Fruit fly (Drosophila melanogaster) whole organism, wandering third instar larva: Measurements from ENCODE around the gene CG17929.
A peak's percentile ranks its signal among the peaks of the same experiment; 100 is the strongest.

Source experiments
- Abd-B ChIP-seq: fragments of >200 bp; optimal IDR thresholded peaks from 2 replicates; lab custom pipeline; 2017; ENCODE audit warnings: missing biosample characterization, missing genetic modification characterization
- CG32264 ChIP-seq: fragments of 200-800 bp; sonication (Bioruptor generic); optimal IDR thresholded peaks from 2 replicates; lab custom pipeline; 2016; ENCODE audit warnings: missing biosample characterization, missing genetic modification characterization
- CG9705 ChIP-seq: fragments of 200-800 bp; sonication (Bioruptor generic); optimal IDR thresholded peaks from 2 replicates; lab custom pipeline; 2018; ENCODE audit warnings: missing biosample characterization, mild to moderate bottlenecking, missing genetic modification characterization
- CrebA ChIP-seq: fragments of 200-800 bp; sonication (Bioruptor generic); optimal IDR thresholded peaks from 2 replicates; lab custom pipeline; 2016; ENCODE audit warnings: missing biosample characterization, mild to moderate bottlenecking, missing genetic modification characterization, borderline replicate concordance
- Dfd ChIP-seq: fragments of >200 bp; optimal IDR thresholded peaks from 2 replicates; lab custom pipeline; 2017; ENCODE audit warnings: missing biosample characterization, missing genetic modification characterization
- Dif ChIP-seq: fragments of 200-275, 200-300 bp; sonication (Bioruptor generic); optimal IDR thresholded peaks from 2 replicates; lab custom pipeline; 2018; ENCODE audit warnings: missing biosample characterization, missing genetic modification characterization; ENCODE audit not compliant: partially characterized antibody
- GATAd ChIP-seq: sonication (Bioruptor generic); optimal IDR thresholded peaks from 2 replicates; lab custom pipeline; 2016; ENCODE audit warnings: missing biosample characterization, missing genetic modification characterization
- HLH106 ChIP-seq: fragments of 200-800 bp; optimal IDR thresholded peaks from 3 replicates; lab custom pipeline; 2019; ENCODE audit warnings: missing biosample characterization, mild to moderate bottlenecking, missing genetic modification characterization, moderate library complexity
- Hr78 ChIP-seq: fragments of >200 bp; optimal IDR thresholded peaks from 2 replicates; lab custom pipeline; 2017; ENCODE audit warnings: missing biosample characterization, missing genetic modification characterization
- Hr83 ChIP-seq: fragments of 200-300 bp; sonication (Bioruptor generic); optimal IDR thresholded peaks from 2 replicates; lab custom pipeline; 2016; ENCODE audit warnings: missing biosample characterization, mild to moderate bottlenecking, missing genetic modification characterization, moderate library complexity; ENCODE audit not compliant: poor library complexity, severe bottlenecking
- Jra ChIP-seq: sonication (Bioruptor generic); optimal IDR thresholded peaks from 2 replicates; lab custom pipeline; 2016; ENCODE audit warnings: missing biosample characterization, missing genetic modification characterization
- Mio ChIP-seq: sonication (Bioruptor generic); optimal IDR thresholded peaks from 2 replicates; lab custom pipeline; 2016; ENCODE audit warnings: missing biosample characterization, missing genetic modification characterization
- Myc ChIP-seq: fragments of >200 bp; optimal IDR thresholded peaks from 2 replicates; lab custom pipeline; 2017
- N ChIP-seq: fragments of >200 bp; optimal IDR thresholded peaks from 2 replicates; lab custom pipeline; 2018; ENCODE audit warnings: missing biosample characterization, missing external identifiers, missing genetic modification characterization
- OdsH ChIP-seq: fragments of 200-800 bp; sonication (Bioruptor generic); optimal IDR thresholded peaks from 2 replicates; lab custom pipeline; 2016; ENCODE audit warnings: missing biosample characterization, mild to moderate bottlenecking, missing genetic modification characterization
- Sp1 ChIP-seq: fragments of 200-800 bp; sonication (Bioruptor generic); optimal IDR thresholded peaks from 3 replicates; lab custom pipeline; 2019; ENCODE audit warnings: missing biosample characterization, mild to moderate bottlenecking, missing genetic modification characterization, moderate library complexity
- Vsx2 ChIP-seq: fragments of 200-300, 225-300 bp; sonication (Bioruptor generic); optimal IDR thresholded peaks from 2 replicates; lab custom pipeline; 2018; ENCODE audit warnings: missing biosample characterization, missing genetic modification characterization; ENCODE audit not compliant: partially characterized antibody
- br ChIP-seq: fragments of 200-800 bp; sonication (Bioruptor generic); optimal IDR thresholded peaks from 2 replicates; lab custom pipeline; 2016; ENCODE audit warnings: missing biosample characterization, missing genetic modification characterization
- brk ChIP-seq: fragments of 200-800 bp; sonication (Bioruptor generic); optimal IDR thresholded peaks from 2 replicates; lab custom pipeline; 2016; ENCODE audit warnings: missing biosample characterization, mild to moderate bottlenecking, missing genetic modification characterization
- dl ChIP-seq, 2 experiments: fragments of 175-275, 200-275 bp in 1 of 2; fragments of 200-275 bp in 1 of 2; sonication (Bioruptor generic); optimal IDR thresholded peaks; lab custom pipeline; 2018; ENCODE audit warnings: mild to moderate bottlenecking in 2 of 2, missing biosample characterization in 2 of 2, missing genetic modification characterization in 2 of 2, moderate library complexity in 2 of 2; ENCODE audit not compliant: partially characterized antibody in 2 of 2, insufficient read depth in 1 of 2
- dmrt93B ChIP-seq: fragments of 200-800 bp; sonication (Bioruptor generic); optimal IDR thresholded peaks from 2 replicates; lab custom pipeline; 2018; ENCODE audit warnings: missing biosample characterization, mild to moderate bottlenecking, missing genetic modification characterization
- dsf ChIP-seq: sonication (Bioruptor generic); optimal IDR thresholded peaks from 2 replicates; lab custom pipeline; 2016; ENCODE audit warnings: missing biosample characterization, missing genetic modification characterization, borderline replicate concordance
- ey ChIP-seq: fragments of 200-800 bp; sonication (Bioruptor generic); optimal IDR thresholded peaks from 2 replicates; lab custom pipeline; 2016; ENCODE audit warnings: missing biosample characterization, missing genetic modification characterization
- foxo ChIP-seq, 2 experiments: fragments of 200-800 bp; sonication (Bioruptor generic); optimal IDR thresholded peaks; 2 replicates in 1 of 2; 3 replicates in 1 of 2; lab custom pipeline; 2016 to 2017; ENCODE audit warnings: missing biosample characterization in 2 of 2, missing genetic modification characterization in 2 of 2
- fru ChIP-seq: fragments of 200-800 bp; sonication (Bioruptor generic); optimal IDR thresholded peaks from 3 replicates; lab custom pipeline; 2016; ENCODE audit warnings: missing biosample characterization, mild to moderate bottlenecking, missing genetic modification characterization
- h ChIP-seq: fragments of 200-800 bp; sonication (Bioruptor generic); optimal IDR thresholded peaks from 3 replicates; lab custom pipeline; 2016; ENCODE audit warnings: missing biosample characterization, mild to moderate bottlenecking, missing genetic modification characterization
- jim ChIP-seq: fragments of 175-275, 200-325 bp; sonication (Bioruptor generic); optimal IDR thresholded peaks from 2 replicates; lab custom pipeline; 2016; ENCODE audit warnings: missing biosample characterization, mild to moderate bottlenecking, missing genetic modification characterization
- lola ChIP-seq: fragments of >200 bp; optimal IDR thresholded peaks from 2 replicates; lab custom pipeline; 2017; ENCODE audit warnings: missing biosample characterization, missing genetic modification characterization
- pan ChIP-seq: fragments of >200 bp; optimal IDR thresholded peaks from 2 replicates; lab custom pipeline; 2017
- psq ChIP-seq: fragments of 200-800 bp; sonication (Bioruptor generic); optimal IDR thresholded peaks from 3 replicates; lab custom pipeline; 2017; ENCODE audit warnings: missing biosample characterization, mild to moderate bottlenecking, missing genetic modification characterization, moderate library complexity
- rgr ChIP-seq: fragments of 200-800 bp; sonication (Bioruptor generic); optimal IDR thresholded peaks from 3 replicates; lab custom pipeline; 2016; ENCODE audit warnings: missing biosample characterization, mild to moderate bottlenecking, missing genetic modification characterization
- sage ChIP-seq: fragments of 200-800 bp; sonication (Bioruptor generic); optimal IDR thresholded peaks from 2 replicates; lab custom pipeline; 2016; ENCODE audit warnings: missing biosample characterization, mild to moderate bottlenecking, missing genetic modification characterization
- sv ChIP-seq: fragments of 200-800 bp; sonication (Bioruptor generic); optimal IDR thresholded peaks from 3 replicates; lab custom pipeline; 2016; ENCODE audit warnings: missing biosample characterization, missing genetic modification characterization
- tai ChIP-seq: sonication (Bioruptor generic); optimal IDR thresholded peaks from 2 replicates; lab custom pipeline; 2016; ENCODE audit warnings: missing biosample characterization, missing genetic modification characterization
- usp ChIP-seq: fragments of >200 bp; optimal IDR thresholded peaks from 2 replicates; lab custom pipeline; 2017; ENCODE audit warnings: missing biosample characterization, missing genetic modification characterization
- woc ChIP-seq: sonication (Bioruptor generic); optimal IDR thresholded peaks from 2 replicates; lab custom pipeline; 2016; ENCODE audit warnings: missing biosample characterization, mild to moderate bottlenecking, missing genetic modification characterization

Gene CG17929

dm6 chr3R:16331809-16332343 lies 6.6 kb downstream of the CG17929 start (continued):
- TF ChIP-seq CrebA (GFP tag; lab: Kevin White, UChicago) (no peak), dmrt93B (GFP tag; lab: Kevin White, UChicago) (no peak), dl (GFP tag; optimal IDR thresholded peaks at IDR 0.05; lab: Kevin White, UChicago; ENCODE audit: insufficient read depth in 1 of 2, partially characterized antibody in 2 of 2) (no peak)

DNA sequence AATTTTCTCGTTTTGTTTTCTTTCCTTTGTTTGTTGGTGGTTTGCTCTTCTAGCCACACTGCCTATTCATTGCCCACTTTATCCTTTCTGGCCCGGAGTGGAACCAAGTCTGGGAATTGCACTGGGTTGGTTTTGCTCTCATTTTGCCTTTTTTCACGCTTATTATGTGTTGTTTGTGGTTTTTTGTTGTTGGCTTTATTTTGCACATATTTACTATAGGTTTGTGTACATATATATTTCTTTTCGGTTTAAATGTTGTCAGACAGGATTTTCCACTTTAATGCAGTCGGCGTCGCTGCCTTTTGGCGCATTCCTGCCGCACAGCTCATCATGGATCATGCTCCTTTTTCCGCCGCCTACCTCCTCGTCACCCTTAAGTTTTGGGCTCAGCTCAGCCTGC lies 9.0 kb downstream of the CG17929 start:
- TF ChIP-seq pan (lab: Kevin White, UChicago) (no peak), Vsx2 (GFP tag; lab: Kevin White, UChicago) (peak; percentile 20)

DNA sequence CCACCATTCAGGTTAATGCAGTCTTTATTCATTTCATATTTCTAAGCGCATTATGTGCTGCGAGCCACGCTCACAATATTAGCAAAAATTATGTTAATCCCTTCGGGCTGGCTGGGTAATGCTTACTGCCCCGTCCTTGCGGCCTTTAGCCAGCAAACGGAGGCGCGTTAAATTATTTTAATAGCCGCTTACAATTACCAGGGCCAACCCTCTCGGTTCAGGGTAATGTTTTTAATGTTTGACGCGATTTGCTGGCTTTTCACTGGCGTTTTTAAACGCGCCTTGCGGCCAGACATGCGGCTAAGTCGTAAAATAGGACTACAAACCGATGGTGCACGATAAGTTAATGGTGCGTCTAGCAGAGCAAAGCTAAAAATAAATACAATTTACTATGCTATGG lies 9.5 kb downstream of the CG17929 start:
- TF ChIP-seq h (GFP tag; lab: Kevin White, UChicago) (no peak), Myc (lab: Kevin White, UChicago) (no peak), fru (GFP tag; lab: Kevin White, UChicago) (no peak), Abd-B (no peak), lola (GFP tag; lab: Kevin White, UChicago) (no peak), foxo (GFP tag; optimal IDR thresholded peaks at IDR 0.05; lab: Kevin White, UChicago) (no peak), sv (GFP tag; lab: Kevin White, UChicago) (no peak), HLH106 (tag; lab: Kevin White, UChicago) (no peak), Hr78 (GFP tag; lab: Kevin White, UChicago) (no peak), pan (lab: Kevin White, UChicago) (no peak), Mio (GFP tag; lab: Kevin White, UChicago) (no peak)

DNA sequence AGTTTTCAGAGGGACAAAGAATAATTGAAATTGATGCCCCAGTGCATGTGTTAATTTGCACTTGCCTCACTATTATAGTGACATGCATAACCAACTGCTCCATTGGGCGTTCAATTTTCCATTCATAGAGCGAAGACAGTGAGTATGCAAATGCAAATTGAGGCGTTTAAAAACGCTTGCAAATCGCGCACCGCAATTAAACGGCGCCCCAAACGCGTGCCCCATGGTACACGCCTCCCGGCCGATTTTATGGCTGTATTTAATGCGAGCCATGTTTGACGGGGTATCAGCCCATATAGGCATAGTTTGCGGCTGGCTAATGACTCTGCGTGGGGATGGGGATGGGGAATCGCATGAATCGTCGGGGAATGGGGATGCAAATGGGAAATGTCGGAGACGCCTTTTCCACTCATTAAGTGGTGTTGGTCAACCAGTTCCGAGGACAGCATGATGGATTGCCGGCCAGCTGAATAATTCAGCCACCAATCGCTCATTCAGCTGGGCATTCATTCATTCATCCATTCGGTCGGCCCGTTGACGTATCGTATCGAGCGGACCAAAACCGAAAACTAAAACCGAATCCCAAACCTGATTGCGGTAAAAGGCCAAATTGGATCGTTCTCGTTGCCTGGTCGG lies 10.3 kb downstream of the CG17929 start:
- TF ChIP-seq foxo (GFP tag; optimal IDR thresholded peaks at IDR 0.05; lab: Kevin White, UChicago) = no peak
- TF ChIP-seq, all 38 proteins: peak for 0

DNA sequence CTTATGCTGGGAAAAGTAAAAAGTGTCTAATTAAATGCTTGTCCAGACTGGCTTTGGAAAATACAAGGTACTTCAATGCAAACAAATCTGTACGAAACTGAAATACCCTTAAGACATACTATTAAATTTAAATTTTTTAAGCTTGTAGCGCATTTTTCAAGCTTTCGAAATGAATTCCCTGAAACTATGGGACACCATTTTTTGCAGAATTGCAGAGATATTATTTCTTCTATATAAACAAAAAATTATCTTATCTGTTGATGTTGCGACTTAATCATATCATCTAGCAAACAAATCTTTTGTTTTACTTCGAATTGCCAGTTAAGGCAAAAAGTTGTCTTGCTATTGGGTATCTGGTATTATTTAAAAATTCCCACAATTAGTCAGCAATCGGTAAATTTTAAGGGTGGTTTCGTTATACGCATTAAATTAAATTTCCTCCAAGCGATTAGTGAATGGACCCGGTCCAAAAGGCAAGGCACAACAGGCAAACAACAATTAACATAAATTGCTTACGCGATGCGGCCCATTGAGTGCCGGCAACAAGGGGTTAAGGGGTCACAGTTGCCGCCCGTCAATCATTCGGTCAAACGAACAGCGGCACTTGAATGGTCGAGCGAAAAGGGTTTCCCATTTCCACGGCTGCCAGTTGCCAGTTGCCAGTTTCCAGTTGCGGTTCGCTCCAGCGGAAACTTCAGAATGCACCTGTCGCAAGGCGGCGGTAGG lies 11.2 kb downstream of the CG17929 start:
- TF ChIP-seq Jra (GFP tag; lab: Kevin White, UChicago) (no peak), sage (GFP tag; lab: Kevin White, UChicago) (peak; percentile 48), Hr83 (GFP tag; lab: Kevin White, UChicago) (no peak), HLH106 (tag; lab: Kevin White, UChicago) (peak; percentile 16), lola (GFP tag; lab: Kevin White, UChicago) (no peak), rgr (no peak), Sp1 (peak; percentile 9), Hr78 (GFP tag; lab: Kevin White, UChicago) (no peak), Dif (GFP tag; lab: Kevin White, UChicago) (no peak), OdsH (no peak), CG9705 (GFP tag; lab: Kevin White, UChicago) (no peak), fru (GFP tag; lab: Kevin White, UChicago) (peak; percentile 47), woc (GFP tag; lab: Kevin White, UChicago) (peak; percentile 46), GATAd (GFP tag; lab: Kevin White, UChicago) (no peak), foxo (GFP tag; optimal IDR thresholded peaks at IDR 0.05; lab: Kevin White, UChicago) (peak in 1 of 2 experiments; percentile 40), dsf (GFP tag; lab: Kevin White, UChicago) (no peak), usp (GFP tag; lab: Kevin White, UChicago) (no peak), h (GFP tag; lab: Kevin White, UChicago) (peak; percentile 25), dl (GFP tag; optimal IDR thresholded peaks at IDR 0.05; lab: Kevin White, UChicago; ENCODE audit: insufficient read depth in 1 of 2, partially characterized antibody in 2 of 2) (no peak), dmrt93B (GFP tag; lab: Kevin White, UChicago) (no peak), N (no peak), Dfd (GFP tag; lab: Kevin White, UChicago) (no peak), jim (GFP tag; lab: Kevin White, UChicago) (no peak), br (GFP tag; lab: Kevin White, UChicago) (peak; percentile 30), sv (GFP tag; lab: Kevin White, UChicago) (no peak), Vsx2 (GFP tag; lab: Kevin White, UChicago) (no peak), Myc (lab: Kevin White, UChicago) (no peak), pan (lab: Kevin White, UChicago) (no peak), Mio (GFP tag; lab: Kevin White, UChicago) (no peak), brk (no peak), tai (GFP tag; lab: Kevin White, UChicago) (no peak), psq (no peak), CrebA (GFP tag; lab: Kevin White, UChicago) (no peak), CG32264 (GFP tag; lab: Kevin White, UChicago) (no peak), Abd-B (no peak), ey (GFP tag; lab: Kevin White, UChicago) (peak; percentile 39)
